Worm (Caenorhabditis elegans) whole organism, L4 larva: ENCODE results near the gene spp-8.

Experiments used
- F26F4.8 ChIP-seq: fragments of 200-800 bp; sonication (Bioruptor generic); conservative IDR thresholded peaks from 2 replicates; pipeline ENCODE4 v1.3.6; 2022; ENCODE audit warnings: missing genetic modification characterization, missing compliant biosample characterization
- F44E2.7 ChIP-seq: fragments of 200-800 bp; sonication (Bioruptor generic); IDR thresholded peaks from 2 replicates; pipeline ENCODE4 v2.1.2; 2022; ENCODE audit warnings: missing genetic modification characterization, missing compliant biosample characterization
- F49E8.2 ChIP-seq: sonication (generic microtip); optimal IDR thresholded peaks from 2 replicates; lab custom pipeline; 2016; ENCODE audit warnings: missing compliant biosample characterization, mild to moderate bottlenecking, missing genetic modification characterization, borderline replicate concordance
- R02D3.7 ChIP-seq: fragments of 150-350 bp; sonication (generic microtip); optimal IDR thresholded peaks from 3 replicates; lab custom pipeline; 2014; ENCODE audit warnings: missing biosample characterization, missing genetic modification characterization
- T26A8.4 ChIP-seq: fragments of 200-800 bp; sonication (Bioruptor generic); IDR thresholded peaks from 2 replicates; pipeline ENCODE4 v1.3.6; 2022; ENCODE audit warnings: missing genetic modification characterization, missing compliant biosample characterization
- Y48G9A.11 ChIP-seq: fragments of 200-800 bp; sonication (Bioruptor generic); IDR thresholded peaks from 2 replicates; pipeline ENCODE4 v1.3.6; 2022; ENCODE audit warnings: missing genetic modification reagents, missing genetic modification characterization, missing compliant biosample characterization
- Y75B8A.6 ChIP-seq: fragments of 200-800 bp; sonication (Bioruptor generic); IDR thresholded peaks from 2 replicates; pipeline ENCODE4 v1.3.6; 2022; ENCODE audit warnings: missing genetic modification reagents, missing genetic modification characterization, missing compliant biosample characterization
- aha-1 ChIP-seq: fragments of 150-350 bp; peaks from one replicate; lab custom pipeline; 2014; ENCODE audit warnings: missing biosample characterization, missing genetic modification characterization
- aly-2 ChIP-seq: sonication (generic microtip); optimal IDR thresholded peaks from 2 replicates; lab custom pipeline; 2018; ENCODE audit warnings: missing biosample characterization, missing genetic modification characterization
- ama-1 ChIP-seq: fragments of 150-350 bp; optimal IDR thresholded peaks from 2 replicates; lab custom pipeline; 2014; ENCODE audit warnings: inconsistent platforms, mixed read lengths
- ceh-20 ChIP-seq: fragments of 200-800 bp; sonication (Bioruptor generic); IDR thresholded peaks from 2 replicates; pipeline ENCODE4 v1.3.6; 2022; ENCODE audit warnings: missing genetic modification reagents, missing genetic modification characterization, missing compliant biosample characterization
- ceh-44 ChIP-seq: fragments of 200-800 bp; sonication (Bioruptor generic); IDR thresholded peaks from 2 replicates; pipeline ENCODE4 v1.3.6; 2022; ENCODE audit warnings: missing genetic modification reagents, missing genetic modification characterization, missing compliant biosample characterization
- ces-1 ChIP-seq: fragments of 150-350 bp; sonication (generic microtip); optimal IDR thresholded peaks from 4 replicates; lab custom pipeline; 2014; ENCODE audit warnings: missing biosample characterization, missing genetic modification reagents, missing genetic modification characterization
- cey-2 ChIP-seq: sonication (generic microtip); optimal IDR thresholded peaks from 3 replicates; lab custom pipeline; 2017; ENCODE audit warnings: missing genetic modification characterization, mild to moderate bottlenecking, missing compliant biosample characterization, antibody characterized with exemption, borderline replicate concordance; ENCODE audit not compliant: insufficient read depth
- ctbp-1 ChIP-seq: fragments of 200-800 bp; sonication (Bioruptor generic); IDR thresholded peaks from 2 replicates; pipeline ENCODE4 v1.3.6; 2022; ENCODE audit warnings: missing genetic modification reagents, missing genetic modification characterization, missing compliant biosample characterization
- daf-19 ChIP-seq: fragments of 200-800 bp; sonication (Bioruptor generic); conservative IDR thresholded peaks from 2 replicates; pipeline ENCODE4 v1.3.6; 2022; ENCODE audit warnings: missing genetic modification characterization, missing compliant biosample characterization
- daf-8 ChIP-seq: fragments of 200-800 bp; sonication (Bioruptor generic); IDR thresholded peaks from 2 replicates; pipeline ENCODE4 v1.3.6; 2022; ENCODE audit warnings: missing genetic modification characterization, missing compliant biosample characterization
- dmd-6 ChIP-seq: fragments of 200-800 bp; sonication (Bioruptor generic); IDR thresholded peaks from 2 replicates; pipeline ENCODE4 v1.3.6; 2022; ENCODE audit warnings: missing genetic modification reagents, missing genetic modification characterization, missing compliant biosample characterization
- dmd-9 ChIP-seq: fragments of 200-800 bp; sonication (Bioruptor generic); IDR thresholded peaks from 2 replicates; pipeline ENCODE4 v1.3.6; 2022; ENCODE audit warnings: missing genetic modification reagents, missing genetic modification characterization, missing compliant biosample characterization
- egl-27 ChIP-seq: sonication (generic microtip); optimal IDR thresholded peaks from 3 replicates; lab custom pipeline; 2017; ENCODE audit warnings: missing biosample characterization, missing genetic modification reagents, missing genetic modification characterization
- gei-8 ChIP-seq: fragments of 200-800 bp; sonication (Bioruptor generic); optimal IDR thresholded peaks from 2 replicates; lab custom pipeline; 2018; ENCODE audit warnings: mild to moderate bottlenecking, missing genetic modification characterization, missing compliant biosample characterization
- hif-1 ChIP-seq, 2 experiments: sonication (generic microtip); optimal IDR thresholded peaks; 2 replicates each; lab custom pipeline; 2016 to 2017; ENCODE audit warnings: missing compliant biosample characterization in 2 of 2, missing genetic modification characterization in 2 of 2, missing genetic modification reagents in 2 of 2, missing genotype in 2 of 2, mild to moderate bottlenecking in 1 of 2
- lin-1 ChIP-seq: fragments of 200-800 bp; sonication (Bioruptor generic); IDR thresholded peaks from 2 replicates; pipeline ENCODE4 v1.3.6; 2022; ENCODE audit warnings: missing genetic modification reagents, missing genetic modification characterization, missing compliant biosample characterization
- lin-29 ChIP-seq: fragments of 200-800 bp; sonication (Bioruptor generic); IDR thresholded peaks from 2 replicates; pipeline ENCODE4 v1.3.6; 2022; ENCODE audit warnings: missing genetic modification reagents, missing genetic modification characterization, missing compliant biosample characterization
- lin-38 ChIP-seq: fragments of 200-800 bp; sonication (Bioruptor generic); IDR thresholded peaks from 2 replicates; pipeline ENCODE4 v1.3.6; 2022; ENCODE audit warnings: missing genetic modification reagents, missing genetic modification characterization, missing compliant biosample characterization
- lin-39 ChIP-seq: fragments of 150-350 bp; optimal IDR thresholded peaks from 2 replicates; lab custom pipeline; 2014; ENCODE audit warnings: missing biosample characterization, missing genetic modification reagents, missing genetic modification characterization
- lir-3 ChIP-seq: sonication (generic microtip); optimal IDR thresholded peaks from 2 replicates; lab custom pipeline; 2016; ENCODE audit warnings: mild to moderate bottlenecking, missing genetic modification characterization, missing compliant biosample characterization
- lsy-2 ChIP-seq, 2 experiments: fragments of 150-350 bp in 1 of 2; sonication (generic microtip) in 1 of 2; optimal IDR thresholded peaks; 2 replicates each; lab custom pipeline; 2014 to 2017; ENCODE audit warnings: missing biosample characterization in 2 of 2, missing genetic modification characterization in 2 of 2
- madf-5 ChIP-seq, 2 experiments: fragments of 200-800 bp; sonication (Bioruptor generic); IDR thresholded peaks; 2 replicates each; pipeline ENCODE4 v1.3.6; 2022; ENCODE audit warnings: missing compliant biosample characterization in 2 of 2, missing genetic modification characterization in 2 of 2
- mdl-1 ChIP-seq, 2 experiments: fragments of 150-350 bp in 1 of 2; sonication (generic microtip) in 1 of 2; optimal IDR thresholded peaks; 2 replicates each; lab custom pipeline; 2014 to 2017; ENCODE audit warnings: missing biosample characterization in 2 of 2, missing genetic modification characterization in 2 of 2
- mxl-3 ChIP-seq: fragments of 200-800 bp; sonication (Bioruptor generic); optimal IDR thresholded peaks from 2 replicates; lab custom pipeline; 2018; ENCODE audit warnings: mild to moderate bottlenecking, missing genetic modification characterization, missing compliant biosample characterization
- nhr-11 ChIP-seq: fragments of 150-350 bp; optimal IDR thresholded peaks from 2 replicates; lab custom pipeline; 2014; ENCODE audit warnings: missing biosample characterization, missing genetic modification characterization
- nhr-42 ChIP-seq: fragments of 200-800 bp; sonication (Bioruptor generic); IDR thresholded peaks from 2 replicates; pipeline ENCODE4 v1.3.6; 2022; ENCODE audit warnings: missing genetic modification characterization, missing compliant biosample characterization
- nhr-48 ChIP-seq: sonication (generic microtip); optimal IDR thresholded peaks from 2 replicates; lab custom pipeline; 2016; ENCODE audit warnings: mild to moderate bottlenecking, missing genetic modification characterization, missing compliant biosample characterization
- nhr-6 ChIP-seq: fragments of 150-350 bp; optimal IDR thresholded peaks from 2 replicates; lab custom pipeline; 2014; ENCODE audit warnings: missing biosample characterization, missing genetic modification characterization
- nhr-76 ChIP-seq: fragments of 150-350 bp; optimal IDR thresholded peaks from 2 replicates; lab custom pipeline; 2014; ENCODE audit warnings: missing biosample characterization, missing genetic modification characterization
- nhr-77 ChIP-seq: fragments of 150-350 bp; optimal IDR thresholded peaks from 2 replicates; lab custom pipeline; 2014; ENCODE audit warnings: missing biosample characterization, missing genetic modification characterization
- php-3 ChIP-seq: fragments of 200-800 bp; sonication (Bioruptor generic); IDR thresholded peaks from 2 replicates; pipeline ENCODE4 v1.3.6; 2022; ENCODE audit warnings: missing genetic modification reagents, missing genetic modification characterization, missing compliant biosample characterization
- pqm-1 ChIP-seq: sonication (generic microtip); optimal IDR thresholded peaks from 2 replicates; lab custom pipeline; 2017; ENCODE audit warnings: missing biosample characterization, missing genetic modification characterization
- rbr-2 ChIP-seq: sonication (generic microtip); optimal IDR thresholded peaks from 2 replicates; lab custom pipeline; 2016; ENCODE audit warnings: missing genotype, missing genetic modification characterization, missing compliant biosample characterization
- saeg-2 ChIP-seq: fragments of 200-800 bp; sonication (Bioruptor generic); IDR thresholded peaks from 2 replicates; pipeline ENCODE4 v1.3.6; 2022; ENCODE audit warnings: missing genetic modification reagents, missing genetic modification characterization, missing compliant biosample characterization
- sdz-12 ChIP-seq: fragments of 200-800 bp; sonication (Bioruptor generic); optimal IDR thresholded peaks from 2 replicates; lab custom pipeline; 2018; ENCODE audit warnings: mild to moderate bottlenecking, missing genetic modification characterization, missing compliant biosample characterization
- set-16 ChIP-seq: fragments of 200-800 bp; sonication (Bioruptor generic); IDR thresholded peaks from 2 replicates; pipeline ENCODE4 v1.3.6; 2022; ENCODE audit warnings: missing genetic modification reagents, missing genetic modification characterization, missing compliant biosample characterization
- snpc-1.2 ChIP-seq: fragments of 200-800 bp; sonication (Bioruptor generic); IDR thresholded peaks from 2 replicates; pipeline ENCODE4 v1.3.6; 2022; ENCODE audit warnings: missing genetic modification reagents, missing genetic modification characterization, missing compliant biosample characterization
- spr-3 ChIP-seq: fragments of 200-800 bp; sonication (Bioruptor generic); optimal IDR thresholded peaks from 2 replicates; lab custom pipeline; 2018; ENCODE audit warnings: mild to moderate bottlenecking, missing genetic modification characterization, missing compliant biosample characterization
- unc-130 ChIP-seq: sonication (generic microtip); optimal IDR thresholded peaks from 2 replicates; lab custom pipeline; 2016; ENCODE audit warnings: missing genetic modification reagents, missing genetic modification characterization, missing compliant biosample characterization
- unc-62 ChIP-seq, 3 experiments: fragments of 150-350 bp in 1 of 3; sonication (generic microtip); optimal IDR thresholded peaks in 2 of 3; peaks in 1 of 3; 1 replicate in 1 of 3; 2 replicates in 2 of 3; lab custom pipeline; 2014 to 2017; ENCODE audit warnings: missing biosample characterization in 3 of 3, missing genetic modification characterization in 3 of 3, missing genetic modification reagents in 3 of 3, missing genotype in 1 of 3
- zag-1 ChIP-seq: fragments of 150-350 bp; optimal IDR thresholded peaks from 2 replicates; lab custom pipeline; 2014; ENCODE audit warnings: missing biosample characterization, missing genetic modification characterization
- zfp-2 ChIP-seq: sonication (generic microtip); optimal IDR thresholded peaks from 2 replicates; lab custom pipeline; 2016; ENCODE audit warnings: mild to moderate bottlenecking, missing genetic modification characterization, missing compliant biosample characterization
- zip-11 ChIP-seq: fragments of 200-800 bp; sonication (Bioruptor generic); IDR thresholded peaks from 2 replicates; pipeline ENCODE4 v1.3.6; 2022; ENCODE audit warnings: missing genetic modification characterization, missing compliant biosample characterization
- zip-2 ChIP-seq: fragments of 150-350 bp; optimal IDR thresholded peaks from 2 replicates; lab custom pipeline; 2014; ENCODE audit warnings: missing biosample characterization, missing genetic modification characterization
- ztf-11 ChIP-seq: fragments of 150-350 bp; optimal IDR thresholded peaks from 2 replicates; lab custom pipeline; 2014; ENCODE audit warnings: missing biosample characterization, missing genetic modification characterization
- ztf-7 ChIP-seq: fragments of 150-350 bp; optimal IDR thresholded peaks from 2 replicates; lab custom pipeline; 2014; ENCODE audit warnings: missing biosample characterization, missing genetic modification characterization

Gene spp-8

ce11 chrIV:8481308-8481707 is at the start of gene spp-8 (continued):
- peak in 1 of 2 experiments; percentile 74 for TF ChIP-seq mdl-1 (tag; optimal IDR thresholded peaks at IDR 0.05; lab: Kevin White, UChicago)
- TF ChIP-seq saeg-2 (GFP tag; lab: Robert Waterston, UW), result no peak
- no peak for TF ChIP-seq zip-2 (tag; lab: Kevin White, UChicago)
- TF ChIP-seq cey-2 (tag; lab: Kevin White, UChicago), result no peak
- TF ChIP-seq ctbp-1 (GFP tag; lab: Robert Waterston, UW), result no peak
- TF ChIP-seq lin-38 (GFP tag; lab: Robert Waterston, UW), result no peak
- no peak for TF ChIP-seq nhr-76 (tag; lab: Kevin White, UChicago)
- TF ChIP-seq nhr-48 (tag; lab: Kevin White, UChicago), result no peak
- no peak for TF ChIP-seq gei-8 (GFP tag; lab: Kevin White, UChicago)
- no peak for TF ChIP-seq F49E8.2 (tag; lab: Kevin White, UChicago)
- no peak for TF ChIP-seq lin-39 (tag; lab: Kevin White, UChicago)
- peak; percentile 93 for TF ChIP-seq pqm-1 (tag; lab: Kevin White, UChicago)
- no peak for TF ChIP-seq nhr-11 (tag; lab: Kevin White, UChicago)
- TF ChIP-seq F26F4.8 (GFP tag; lab: Robert Waterston, UW), result no peak
- no peak for TF ChIP-seq daf-8 (GFP tag; lab: Robert Waterston, UW)
- TF ChIP-seq lin-29 (GFP tag; lab: Robert Waterston, UW), result no peak
- TF ChIP-seq aha-1 (tag; lab: Kevin White, UChicago), result no peak
- TF ChIP-seq zip-11 (GFP tag; lab: Robert Waterston, UW), result no peak
- no peak for TF ChIP-seq spr-3
- no peak for TF ChIP-seq T26A8.4 (GFP tag; lab: Robert Waterston, UW)
- no peak for TF ChIP-seq lsy-2 (tag; optimal IDR thresholded peaks at IDR 0.05; lab: Kevin White, UChicago)
- TF ChIP-seq rbr-2 (tag; lab: Kevin White, UChicago), result no peak
- no peak for TF ChIP-seq Y48G9A.11 (GFP tag; lab: Robert Waterston, UW)
- no peak for TF ChIP-seq zfp-2
- TF ChIP-seq php-3 (GFP tag; lab: Robert Waterston, UW), result peak; percentile 96
- no peak for TF ChIP-seq ama-1 (lab: Kevin White, UChicago)
- TF ChIP-seq ceh-20 (GFP tag; lab: Robert Waterston, UW), result peak; percentile 92
- no peak for TF ChIP-seq Y75B8A.6 (GFP tag; lab: Robert Waterston, UW)
- TF ChIP-seq zag-1 (tag; lab: Kevin White, UChicago), result no peak
- TF ChIP-seq madf-5 (GFP tag; IDR thresholded peaks at IDR 0.05; lab: Robert Waterston, UW), result no peak
- no peak for TF ChIP-seq dmd-9 (GFP tag; lab: Robert Waterston, UW)
- TF ChIP-seq egl-27 (tag; lab: Kevin White, UChicago), result no peak
- peak; percentile 73 for TF ChIP-seq nhr-77 (tag; lab: Kevin White, UChicago)
- no peak for TF ChIP-seq set-16 (GFP tag; lab: Robert Waterston, UW)
- no peak for TF ChIP-seq unc-62 (GFP tag; optimal IDR thresholded peaks at IDR 0.05 in 1 of 2; lab: Kevin White, UChicago)
- no peak for TF ChIP-seq unc-62 (tag; optimal IDR thresholded peaks at IDR 0.05; lab: Kevin White, UChicago)
- TF ChIP-seq lir-3 (tag; lab: Kevin White, UChicago), result no peak
- TF ChIP-seq snpc-1.2 (GFP tag; lab: Robert Waterston, UW), result no peak
- TF ChIP-seq nhr-42 (GFP tag; lab: Robert Waterston, UW), result no peak
- TF ChIP-seq R02D3.7, result no peak
- TF ChIP-seq mxl-3 (GFP tag; lab: Kevin White, UChicago), result peak; percentile 74
- no peak for TF ChIP-seq aly-2 (tag; lab: Kevin White, UChicago)
- no peak for TF ChIP-seq nhr-6 (tag; lab: Kevin White, UChicago)
- no peak for TF ChIP-seq ztf-7 (tag; lab: Kevin White, UChicago)
- no peak for TF ChIP-seq hif-1 (tag; optimal IDR thresholded peaks at IDR 0.05; lab: Kevin White, UChicago)
- TF ChIP-seq lin-1 (GFP tag; lab: Robert Waterston, UW), result peak; percentile 64; the same call in 1 of the 2 replicates
- no peak for TF ChIP-seq unc-130 (GFP tag; lab: Kevin White, UChicago)
- TF ChIP-seq daf-19 (GFP tag; lab: Robert Waterston, UW), result no peak
- TF ChIP-seq sdz-12 (GFP tag; lab: Kevin White, UChicago), result no peak
- TF ChIP-seq ces-1, result no peak
- peak; percentile 94 for TF ChIP-seq dmd-6 (GFP tag; lab: Robert Waterston, UW)
- no peak for TF ChIP-seq F44E2.7
- TF ChIP-seq ceh-44, result no peak
- no peak for TF ChIP-seq ztf-11 (tag; lab: Kevin White, UChicago)
